Worm (Caenorhabditis elegans) whole organism, midembryonic: Measurements from ENCODE around the gene nduf-9.

Experiments
- cog-1 ChIP-seq: sonication (generic microtip); optimal IDR thresholded peaks from 2 replicates; lab custom pipeline; 2016; ENCODE audit warnings: missing genetic modification characterization, missing compliant biosample characterization
- flt-1 ChIP-seq: fragments of 200-800 bp; sonication (Bioruptor generic); IDR thresholded peaks from 2 replicates; pipeline ENCODE4 v1.3.6; 2022; ENCODE audit warnings: missing genetic modification characterization, missing compliant biosample characterization
- tab-1 ChIP-seq: fragments of 200-800 bp; sonication (Bioruptor generic); IDR thresholded peaks from 2 replicates; pipeline ENCODE4 v1.3.6; 2022; ENCODE audit warnings: missing genetic modification characterization, missing compliant biosample characterization
- ztf-23 ChIP-seq: fragments of 200-800 bp; sonication (Bioruptor generic); IDR thresholded peaks from 2 replicates; pipeline ENCODE4 v1.3.6; 2022; ENCODE audit warnings: missing genetic modification reagents, missing genetic modification characterization, missing compliant biosample characterization
- ztf-29 ChIP-seq: fragments of 200-800 bp; sonication (Bioruptor generic); IDR thresholded peaks from 2 replicates; pipeline ENCODE4 v1.3.6; 2022; ENCODE audit warnings: missing genetic modification reagents, missing genetic modification characterization, missing compliant biosample characterization

DNA sequence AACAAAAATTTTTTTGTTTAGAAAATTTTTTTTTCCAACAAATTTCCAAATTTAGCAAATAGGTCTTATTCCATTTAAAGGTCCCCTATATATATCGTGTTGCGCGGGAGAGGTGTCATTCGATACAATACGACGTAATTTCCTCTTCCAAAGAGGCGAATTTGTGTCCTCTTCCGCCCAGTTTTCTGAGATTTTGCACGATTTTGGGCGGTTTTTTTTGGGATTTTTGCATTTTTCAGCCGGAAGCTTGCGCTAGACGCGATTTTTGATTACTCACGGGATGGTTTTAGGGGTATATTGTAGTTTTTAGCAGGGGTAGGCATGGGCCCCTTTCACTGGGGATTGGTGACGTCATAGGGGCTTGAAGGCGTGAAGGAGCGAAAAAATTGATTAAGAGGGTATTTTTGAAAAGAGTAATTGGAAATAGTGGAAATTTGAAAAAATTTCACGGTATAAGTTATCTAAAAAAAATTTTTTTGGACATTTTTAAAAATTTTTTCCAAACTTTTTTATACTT is 2.3 kb upstream of the nduf-9 start, which contains the start of gene Y53G8AL.4:
- TF ChIP-seq ztf-29 (GFP tag; lab: Robert Waterston, UW), result no peak
- no peak for TF ChIP-seq flt-1 (GFP tag; lab: Robert Waterston, UW)
- TF ChIP-seq ztf-23 (GFP tag; lab: Robert Waterston, UW), result no peak
- no peak for TF ChIP-seq tab-1 (GFP tag; lab: Robert Waterston, UW)
- TF ChIP-seq cog-1 (tag; lab: Kevin White, UChicago), result no peak
